Fruit fly (Drosophila melanogaster) whole organism: ENCODE measurements around the gene CG9855.

Experiments used
- EcR ChIP-seq, 2 experiments: fragments of >200 bp; optimal IDR thresholded peaks; 2 replicates each; lab custom pipeline; 2017; ENCODE audit warnings: missing biosample characterization in 2 of 2, missing genetic modification characterization in 2 of 2, missing genetic modification reagents in 2 of 2
- pan ChIP-seq: fragments of >200 bp; optimal IDR thresholded peaks from 2 replicates; lab custom pipeline; 2017
- psq ChIP-seq: fragments of >200 bp; optimal IDR thresholded peaks from 2 replicates; lab custom pipeline; 2017

DNA sequence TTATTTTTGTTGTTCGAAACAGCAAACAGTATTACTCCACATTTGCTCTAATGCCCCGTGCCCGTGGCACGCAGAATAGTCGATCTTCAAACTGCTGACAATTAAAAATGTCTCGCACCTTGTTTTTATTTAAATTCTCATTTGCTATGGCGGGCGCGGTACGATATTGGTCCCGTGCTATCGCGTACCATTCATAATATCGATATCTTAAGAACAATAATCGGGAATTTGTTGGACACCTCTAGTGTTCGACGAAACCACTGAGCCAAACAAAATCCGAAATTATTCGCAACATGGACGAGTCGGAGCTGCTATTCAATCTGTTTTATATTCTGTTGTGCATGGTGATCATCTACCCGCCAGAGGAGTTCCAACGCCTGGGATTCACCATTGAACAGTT is 7.5 kb downstream of the CG9855 start, which contains the start of gene CG14646:
- TF ChIP-seq psq = no peak
- TF ChIP-seq EcR (GFP tag; optimal IDR thresholded peaks at IDR 0.05; lab: Kevin White, UChicago) = no peak
- no peak for TF ChIP-seq pan (lab: Kevin White, UChicago)
